Fruit fly (Drosophila melanogaster) whole organism, embryonic: ENCODE results near the gene Mad.

Source experiments
- Atf6 ChIP-seq: fragments of 200-800 bp; sonication (Bioruptor generic); IDR thresholded peaks from 2 replicates; pipeline ENCODE4 v1.3.6; 2022; ENCODE audit warnings: missing biosample characterization, missing genetic modification characterization
- B-H2 ChIP-seq: fragments of 200-800 bp; sonication (Bioruptor generic); optimal IDR thresholded peaks from 2 replicates; lab custom pipeline; 2018; ENCODE audit warnings: missing biosample characterization, mild to moderate bottlenecking, missing genetic modification characterization
- BtbVII ChIP-seq: fragments of 200-800 bp; sonication (Bioruptor generic); optimal IDR thresholded peaks from 3 replicates; lab custom pipeline; 2017; ENCODE audit warnings: missing biosample characterization, mild to moderate bottlenecking, missing genetic modification characterization
- CG10147 ChIP-seq: fragments of 200-800 bp; sonication (Bioruptor generic); optimal IDR thresholded peaks from 2 replicates; lab custom pipeline; 2019; ENCODE audit warnings: missing biosample characterization, mild to moderate bottlenecking, missing genetic modification characterization, moderate library complexity
- CG10321 ChIP-seq: fragments of 200-800 bp; sonication (Bioruptor generic); IDR thresholded peaks from 2 replicates; pipeline ENCODE4 v1.3.6; 2022; ENCODE audit warnings: missing biosample characterization, missing genetic modification characterization
- CG10462 ChIP-seq: fragments of 200-800 bp; sonication (Bioruptor generic); optimal IDR thresholded peaks from 2 replicates; lab custom pipeline; 2016; ENCODE audit warnings: missing biosample characterization, missing genetic modification characterization
- CG11696 ChIP-seq: fragments of 200-800 bp; sonication (Bioruptor generic); IDR thresholded peaks from 2 replicates; pipeline ENCODE4 v1.3.6; 2022; ENCODE audit warnings: missing biosample characterization, missing genetic modification characterization
- CG12071 ChIP-seq: fragments of 200-800 bp; sonication (Bioruptor generic); optimal IDR thresholded peaks from 3 replicates; lab custom pipeline; 2018; ENCODE audit warnings: missing biosample characterization, mild to moderate bottlenecking, missing genetic modification characterization
- CG14014 ChIP-seq: fragments of 200-800 bp; sonication (Bioruptor generic); IDR thresholded peaks from 2 replicates; pipeline ENCODE4 v1.3.6; 2022; ENCODE audit warnings: missing biosample characterization, missing genetic modification characterization
- CG14667 ChIP-seq: fragments of 200-800 bp; sonication (Bioruptor generic); IDR thresholded peaks from 2 replicates; pipeline ENCODE4 v1.3.6; 2022; ENCODE audit warnings: missing biosample characterization, missing genetic modification characterization
- CG17361 ChIP-seq: fragments of 200-800 bp; sonication (Bioruptor generic); IDR thresholded peaks from 3 replicates; pipeline ENCODE4 v1.3.6; 2022; ENCODE audit warnings: missing biosample characterization, missing genetic modification characterization
- CG17568 ChIP-seq: fragments of 200-800 bp; sonication (Bioruptor generic); optimal IDR thresholded peaks from 2 replicates; lab custom pipeline; 2018; ENCODE audit warnings: missing biosample characterization, mild to moderate bottlenecking, missing genetic modification characterization, moderate library complexity
- CG31365 ChIP-seq: fragments of 200-800 bp; sonication (Bioruptor generic); optimal IDR thresholded peaks from 2 replicates; lab custom pipeline; 2018; ENCODE audit warnings: missing biosample characterization, mild to moderate bottlenecking, missing genetic modification characterization
- CG31388 ChIP-seq: fragments of 200-800 bp; sonication (Bioruptor generic); optimal IDR thresholded peaks from 2 replicates; lab custom pipeline; 2016; ENCODE audit warnings: missing biosample characterization, missing genetic modification characterization
- CG3407 ChIP-seq: fragments of 200-800 bp; sonication (Bioruptor generic); optimal IDR thresholded peaks from 2 replicates; lab custom pipeline; 2018; ENCODE audit warnings: missing biosample characterization, mild to moderate bottlenecking, missing genetic modification characterization
- CG34376 ChIP-seq: fragments of 200-800 bp; sonication (Bioruptor generic); optimal IDR thresholded peaks from 2 replicates; lab custom pipeline; 2018; ENCODE audit warnings: missing biosample characterization, mild to moderate bottlenecking, missing genetic modification characterization
- CG9817 ChIP-seq: fragments of 200-800 bp; sonication (Bioruptor generic); optimal IDR thresholded peaks from 2 replicates; lab custom pipeline; 2018; ENCODE audit warnings: missing biosample characterization, mild to moderate bottlenecking, missing genetic modification characterization, moderate library complexity
- Camta ChIP-seq: fragments of 200-800 bp; sonication (Bioruptor generic); optimal IDR thresholded peaks from 2 replicates; lab custom pipeline; 2016; ENCODE audit warnings: missing biosample characterization, missing genetic modification characterization
- Dad ChIP-seq: fragments of 200-800 bp; sonication (Bioruptor generic); optimal IDR thresholded peaks from 3 replicates; lab custom pipeline; 2016; ENCODE audit warnings: missing biosample characterization, missing genetic modification characterization
- Doc2 ChIP-seq: fragments of 200-800 bp; sonication (Bioruptor generic); IDR thresholded peaks from 2 replicates; pipeline ENCODE4 v1.3.6; 2022; ENCODE audit warnings: missing biosample characterization, missing genetic modification characterization
- Dp ChIP-seq: fragments of 200-800 bp; sonication (Bioruptor generic); optimal IDR thresholded peaks from 2 replicates; lab custom pipeline; 2018; ENCODE audit warnings: missing biosample characterization, mild to moderate bottlenecking, missing genetic modification characterization, moderate library complexity
- Lhr ChIP-seq: fragments of 200-800 bp; sonication (Bioruptor generic); optimal IDR thresholded peaks from 3 replicates; lab custom pipeline; 2017; ENCODE audit warnings: mild to moderate bottlenecking, missing biosample characterization, missing genetic modification reagents, missing genetic modification characterization
- Mrtf ChIP-seq: fragments of 200-800 bp; sonication (Bioruptor generic); IDR thresholded peaks from 3 replicates; pipeline ENCODE4 v1.3.6; 2022; ENCODE audit warnings: missing biosample characterization, missing genetic modification characterization
- NFAT ChIP-seq: fragments of 200-800 bp; sonication (Bioruptor generic); IDR thresholded peaks from 2 replicates; pipeline ENCODE4 v1.3.6; 2022; ENCODE audit warnings: missing biosample characterization, missing genetic modification characterization
- Oaz ChIP-seq: fragments of 200-800 bp; sonication (Bioruptor generic); IDR thresholded peaks from 2 replicates; pipeline ENCODE4 v1.3.6; 2022; ENCODE audit warnings: missing biosample characterization, missing genetic modification characterization
- PHDP ChIP-seq: fragments of 200-800 bp; sonication (Bioruptor generic); optimal IDR thresholded peaks from 3 replicates; lab custom pipeline; 2018; ENCODE audit warnings: missing biosample characterization, mild to moderate bottlenecking, missing genetic modification characterization, moderate library complexity
- Sox102F ChIP-seq: fragments of 200-800 bp; sonication (Bioruptor generic); optimal IDR thresholded peaks from 2 replicates; lab custom pipeline; 2018; ENCODE audit warnings: missing biosample characterization, mild to moderate bottlenecking, missing genetic modification characterization, moderate library complexity
- ase ChIP-seq: fragments of 200-800 bp; sonication (Bioruptor generic); IDR thresholded peaks from 3 replicates; pipeline ENCODE4 v1.3.6; 2022; ENCODE audit warnings: missing biosample characterization, missing genetic modification characterization
- ci ChIP-seq: fragments of 200-800 bp; sonication (Bioruptor generic); IDR thresholded peaks from 3 replicates; pipeline ENCODE4 v1.3.6; 2022; ENCODE audit warnings: missing biosample characterization, missing genetic modification characterization
- crol ChIP-seq: fragments of 200-800 bp; sonication (Bioruptor generic); IDR thresholded peaks from 2 replicates; pipeline ENCODE4 v1.3.6; 2022; ENCODE audit warnings: missing biosample characterization, missing genetic modification characterization
- danr ChIP-seq: fragments of 200-800 bp; sonication (Bioruptor generic); IDR thresholded peaks from 2 replicates; pipeline ENCODE4 v1.3.6; 2022; ENCODE audit warnings: missing biosample characterization, missing genetic modification characterization
- hbn ChIP-seq: fragments of 200-800 bp; sonication (Bioruptor generic); IDR thresholded peaks from 2 replicates; pipeline ENCODE4 v1.3.6; 2022; ENCODE audit warnings: missing biosample characterization, missing genetic modification characterization; ENCODE audit not compliant: partially characterized antibody
- klu ChIP-seq: fragments of 200-800 bp; sonication (Bioruptor generic); IDR thresholded peaks from 2 replicates; pipeline ENCODE4 v1.3.6; 2022; ENCODE audit warnings: missing biosample characterization, missing genetic modification characterization
- lab ChIP-seq: fragments of 200-800 bp; sonication (Bioruptor generic); optimal IDR thresholded peaks from 3 replicates; lab custom pipeline; 2017; ENCODE audit warnings: missing biosample characterization, missing genetic modification characterization, mild to moderate bottlenecking, moderate library complexity, missing genetic modification reagents
- lola ChIP-seq, 3 experiments: fragments of >200 bp in 2 of 3; fragments of 200-800 bp in 1 of 3; sonication (Bioruptor generic) in 1 of 3; optimal IDR thresholded peaks; 2 replicates each; lab custom pipeline; 2017 to 2019; ENCODE audit warnings: missing biosample characterization in 3 of 3, missing genetic modification characterization in 3 of 3, mild to moderate bottlenecking in 1 of 3, moderate library complexity in 1 of 3
- lov ChIP-seq, 2 experiments: fragments of 200-800 bp in 1 of 2; fragments of >200 bp in 1 of 2; sonication (Bioruptor generic) in 1 of 2; IDR thresholded peaks in 1 of 2; optimal IDR thresholded peaks in 1 of 2; 2 replicates in 1 of 2; 3 replicates in 1 of 2; pipeline versions ENCODE4 v1.3.6 to Lab custom; 2017 to 2022; ENCODE audit warnings: missing biosample characterization in 1 of 2, missing genetic modification characterization in 1 of 2
- nau ChIP-seq: fragments of 200-800 bp; sonication (Bioruptor generic); optimal IDR thresholded peaks from 3 replicates; lab custom pipeline; 2017; ENCODE audit warnings: missing biosample characterization, mild to moderate bottlenecking, missing genetic modification characterization, missing genetic modification reagents
- nmo ChIP-seq: fragments of 200-800 bp; sonication (Bioruptor generic); optimal IDR thresholded peaks from 2 replicates; lab custom pipeline; 2018; ENCODE audit warnings: missing biosample characterization, mild to moderate bottlenecking, missing genetic modification characterization, moderate library complexity
- onecut ChIP-seq: fragments of 200-800 bp; sonication (Bioruptor generic); IDR thresholded peaks from 2 replicates; pipeline ENCODE4 v1.3.6; 2022; ENCODE audit warnings: missing biosample characterization, missing genetic modification characterization
- p53 ChIP-seq: fragments of 200-800 bp; sonication (Bioruptor generic); optimal IDR thresholded peaks from 2 replicates; lab custom pipeline; 2016; ENCODE audit warnings: missing biosample characterization, missing genetic modification characterization
- ranshi ChIP-seq: fragments of 200-800 bp; sonication (Bioruptor generic); IDR thresholded peaks from 2 replicates; pipeline ENCODE4 v1.3.6; 2022; ENCODE audit warnings: missing biosample characterization, missing genetic modification characterization
- rib ChIP-seq: fragments of 200-800 bp; sonication (Bioruptor generic); IDR thresholded peaks from 2 replicates; pipeline ENCODE4 v1.3.6; 2022; ENCODE audit warnings: missing biosample characterization, missing genetic modification characterization
- sens ChIP-seq: fragments of 200-800 bp; sonication (Bioruptor generic); peaks from one replicate; lab custom pipeline; 2016; ENCODE audit warnings: missing biosample characterization, missing genetic modification characterization
- sima ChIP-seq: fragments of 200-800 bp; sonication (Bioruptor generic); optimal IDR thresholded peaks from 2 replicates; lab custom pipeline; 2016; ENCODE audit warnings: missing biosample characterization, missing genetic modification characterization
- slbo ChIP-seq: fragments of 200-800 bp; sonication (Bioruptor generic); IDR thresholded peaks from 2 replicates; pipeline ENCODE4 v1.3.6; 2022; ENCODE audit warnings: missing biosample characterization, missing genetic modification characterization
- tna ChIP-seq: fragments of 200-800 bp; sonication (Bioruptor generic); IDR thresholded peaks from 2 replicates; pipeline ENCODE4 v1.3.6; 2022; ENCODE audit warnings: missing biosample characterization, missing genetic modification characterization; ENCODE audit not compliant: partially characterized antibody
- usp ChIP-seq: fragments of >200 bp; optimal IDR thresholded peaks from 2 replicates; lab custom pipeline; 2017; ENCODE audit warnings: missing biosample characterization, missing genetic modification characterization
- vvl ChIP-seq: fragments of 200-800 bp; sonication (Bioruptor generic); IDR thresholded peaks from 2 replicates; pipeline ENCODE4 v1.3.6; 2022; ENCODE audit warnings: missing biosample characterization, missing genetic modification characterization

The Mad gene

DNA sequence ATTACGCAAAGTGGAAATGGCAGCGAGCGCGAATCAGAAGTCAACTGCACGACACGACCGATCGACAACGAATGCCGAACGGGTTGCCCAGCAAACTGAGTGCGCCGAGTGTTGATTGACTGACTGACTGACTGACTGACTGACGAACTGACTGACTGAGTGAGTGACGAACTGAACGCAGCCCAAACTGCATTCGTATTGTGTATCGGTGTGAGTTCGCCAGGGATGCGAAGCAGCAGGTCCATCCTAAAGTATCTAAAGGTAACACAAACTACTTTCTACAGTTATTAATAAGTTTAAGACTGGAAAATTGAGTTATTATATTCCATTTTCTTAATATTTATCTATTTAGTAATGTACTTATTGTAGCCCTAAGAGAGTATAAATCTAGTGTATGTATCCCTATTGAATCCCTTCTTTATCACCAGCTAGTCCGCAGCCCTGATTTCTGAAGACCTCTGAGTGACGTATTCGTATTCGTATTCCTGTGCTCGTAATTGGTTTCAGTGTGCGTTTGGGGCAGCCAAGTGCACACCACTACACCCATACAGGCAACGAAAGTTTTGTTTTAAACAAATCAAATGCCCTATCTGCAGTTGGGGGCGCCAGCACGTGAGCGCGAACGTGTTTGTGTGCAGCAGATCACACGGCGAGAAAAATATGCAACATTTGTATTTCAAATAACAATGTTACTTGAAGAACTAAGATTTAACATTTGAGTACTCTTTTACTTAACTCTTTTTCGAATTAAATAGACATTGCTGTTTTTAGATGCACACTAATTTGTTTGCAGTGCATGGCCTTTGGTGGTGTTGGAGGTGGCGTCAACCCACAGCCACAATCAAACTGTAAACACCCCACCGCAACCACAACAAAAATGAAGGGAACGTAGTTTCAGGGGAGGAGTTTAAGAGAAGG, 6.5 kb downstream of the Mad start (continued):
- TF ChIP-seq sens (peak; percentile 100), ci (GFP tag; lab: Robert Waterston, UW) (peak; percentile 98), hbn (GFP tag; lab: Robert Waterston, UW) (no peak), CG31388 (GFP tag; lab: Kevin White, UChicago) (peak; percentile 87), CG14014 (GFP tag; lab: Robert Waterston, UW) (peak; percentile 80), Doc2 (GFP tag; lab: Robert Waterston, UW) (no peak), Mrtf (GFP tag; lab: Robert Waterston, UW) (peak; percentile 94), CG17568 (GFP tag; lab: Kevin White, UChicago) (peak; percentile 72), rib (peak; percentile 37; the same call in 1 of the 2 replicates), sima (GFP tag; lab: Kevin White, UChicago) (peak; percentile 89), CG10147 (GFP tag; lab: Kevin White, UChicago) (peak; percentile 70), p53 (GFP tag; lab: Kevin White, UChicago) (peak; percentile 86), tna (GFP tag; lab: Robert Waterston, UW) (no peak), CG12071 (peak; percentile 93), PHDP (peak; percentile 88), Atf6 (GFP tag; lab: Robert Waterston, UW) (peak; percentile 78; the same call in 1 of the 2 replicates), ranshi (GFP tag; lab: Robert Waterston, UW) (peak; percentile 95), slbo (GFP tag; lab: Robert Waterston, UW) (peak; percentile 87), crol (peak; percentile 55; the same call in 1 of the 2 replicates), Oaz (peak; percentile 76), klu (GFP tag; lab: Robert Waterston, UW) (peak; percentile 85), lab (peak; percentile 92), Dad (GFP tag; lab: Kevin White, UChicago) (peak; percentile 91), lov (optimal IDR thresholded peaks at IDR 0.05; lab: Kevin White, UChicago) (peak; percentile 93), lov (GFP tag; IDR thresholded peaks at IDR 0.05; lab: Robert Waterston, UW) (peak; percentile 96), CG10462 (GFP tag; lab: Kevin White, UChicago) (peak; percentile 93), CG9817 (tag; lab: Kevin White, UChicago) (peak; percentile 89), CG10321 (GFP tag; lab: Robert Waterston, UW) (peak; percentile 72), B-H2 (GFP tag; lab: Kevin White, UChicago) (peak; percentile 36), Lhr (GFP tag; lab: Kevin White, UChicago) (peak; percentile 92), CG31365 (tag; lab: Kevin White, UChicago) (peak; percentile 77), BtbVII (peak; percentile 64), lola (GFP tag; optimal IDR thresholded peaks at IDR 0.05; lab: Kevin White, UChicago) (peak in 1 of 3 experiments; percentile 93), Dp (GFP tag; lab: Kevin White, UChicago) (no peak), vvl (GFP tag; lab: Robert Waterston, UW) (peak; percentile 97), onecut (GFP tag; lab: Robert Waterston, UW) (peak; percentile 85), danr (GFP tag; lab: Robert Waterston, UW) (peak; percentile 88), CG17361 (peak; percentile 96), CG3407 (GFP tag; lab: Kevin White, UChicago) (peak; percentile 95), CG34376 (GFP tag; lab: Kevin White, UChicago) (peak; percentile 25), CG11696 (GFP tag; lab: Robert Waterston, UW) (peak; percentile 50), nau (GFP tag; lab: Kevin White, UChicago) (peak; percentile 91), nmo (GFP tag; lab: Kevin White, UChicago) (peak; percentile 96), ase (peak; percentile 93), NFAT (GFP tag; lab: Robert Waterston, UW) (peak; percentile 79), Sox102F (GFP tag; lab: Kevin White, UChicago) (peak; percentile 98), usp (GFP tag; lab: Kevin White, UChicago) (no peak), CG14667 (peak; percentile 91), Camta (GFP tag; lab: Kevin White, UChicago) (peak; percentile 94)
